Fruit fly (Drosophila melanogaster): ENCODE measurements around the gene CG14995.

DNA sequence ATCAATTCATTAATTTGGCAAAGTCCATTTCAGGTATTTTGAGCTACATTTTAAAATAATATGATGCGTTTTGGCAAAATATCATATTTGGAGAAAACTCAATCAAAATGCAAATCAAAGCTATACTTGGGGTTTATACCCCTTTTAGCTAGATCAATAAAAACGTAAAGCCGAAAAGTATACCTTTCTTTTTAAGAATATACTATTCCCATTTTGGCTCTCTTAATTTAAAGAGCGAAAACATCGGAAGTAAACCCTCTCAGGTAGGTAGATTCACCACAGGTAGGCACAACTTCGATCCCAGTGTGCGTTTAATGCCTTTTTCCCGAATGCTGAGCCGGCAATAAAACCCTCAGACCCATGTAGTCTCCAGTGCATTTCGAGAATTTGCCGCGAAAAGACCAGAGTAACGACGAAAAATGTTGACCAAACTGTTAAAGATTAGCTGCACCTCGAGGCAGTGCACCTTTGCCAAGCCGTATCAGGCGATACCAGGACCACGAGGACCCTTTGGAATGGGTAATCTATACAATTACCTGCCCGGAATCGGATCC lies 41.1 kb downstream of the CG14995 start, which contains the start of gene dib:
- TF ChIP-seq OdsH (GFP tag; optimal IDR thresholded peaks at IDR 0.05) (no peak), vri (GFP tag; optimal IDR thresholded peaks at IDR 0.05) (no peak), CG16779 (tag; optimal IDR thresholded peaks at IDR 0.05) (no peak), eg (GFP tag; IDR thresholded peaks at IDR 0.05) (no peak), Eip93F (GFP tag; optimal IDR thresholded peaks at IDR 0.05) (no peak), CG6276 (GFP tag; optimal IDR thresholded peaks at IDR 0.05) (no peak), CG31627 (GFP tag; optimal IDR thresholded peaks at IDR 0.05) (no peak)
